Worm (Caenorhabditis elegans) whole organism, young adult: ENCODE data around the gene gpdh-2.

Experiments used
- C17E4.6 ChIP-seq: fragments of 200-800 bp; sonication (Bioruptor generic); IDR thresholded peaks from 2 replicates; pipeline ENCODE4 v1.3.6; 2022; ENCODE audit warnings: missing genetic modification reagents, missing genetic modification characterization, missing compliant biosample characterization
- F10E7.11 ChIP-seq: sonication (generic microtip); optimal IDR thresholded peaks from 2 replicates; lab custom pipeline; 2017; ENCODE audit warnings: mild to moderate bottlenecking, missing genetic modification characterization, moderate library complexity, missing compliant biosample characterization
- F23B12.7 ChIP-seq: sonication (generic microtip); optimal IDR thresholded peaks from 2 replicates; lab custom pipeline; 2017; ENCODE audit warnings: missing genetic modification characterization, mild to moderate bottlenecking, missing compliant biosample characterization, antibody characterized with exemption, moderate library complexity; ENCODE audit not compliant: insufficient read depth
- F33H1.4 ChIP-seq: fragments of 200-800 bp; sonication (Bioruptor generic); IDR thresholded peaks from 2 replicates; pipeline ENCODE4 v1.3.6; 2022; ENCODE audit warnings: missing genetic modification reagents, missing genetic modification characterization, missing compliant biosample characterization
- F37B4.10 ChIP-seq: fragments of 200-800 bp; sonication (Bioruptor generic); IDR thresholded peaks from 2 replicates; pipeline ENCODE4 v1.3.6; 2022; ENCODE audit warnings: missing genetic modification characterization, missing compliant biosample characterization
- F49E8.2 ChIP-seq: sonication (generic microtip); optimal IDR thresholded peaks from 3 replicates; lab custom pipeline; 2017; ENCODE audit warnings: missing genetic modification characterization, mild to moderate bottlenecking, missing compliant biosample characterization, antibody characterized with exemption, moderate library complexity; ENCODE audit not compliant: insufficient read depth
- F57A8.1 ChIP-seq: fragments of 200-800 bp; sonication (Bioruptor generic); optimal IDR thresholded peaks from 2 replicates; lab custom pipeline; 2018; ENCODE audit warnings: mild to moderate bottlenecking, missing genetic modification characterization, moderate library complexity, missing compliant biosample characterization
- F57C9.4 ChIP-seq: sonication (generic microtip); optimal IDR thresholded peaks from 2 replicates; lab custom pipeline; 2017; ENCODE audit warnings: mild to moderate bottlenecking, missing genetic modification characterization, missing compliant biosample characterization
- K12H6.12 ChIP-seq: fragments of 200-800 bp; sonication (Bioruptor generic); optimal IDR thresholded peaks from 2 replicates; lab custom pipeline; 2018; ENCODE audit warnings: mild to moderate bottlenecking, missing genetic modification characterization, missing compliant biosample characterization
- Y53G8AR.9 ChIP-seq: fragments of 200-800 bp; sonication (Bioruptor generic); conservative IDR thresholded peaks from 2 replicates; pipeline ENCODE4 v1.3.6; 2022; ENCODE audit warnings: missing genetic modification reagents, missing genetic modification characterization, missing compliant biosample characterization
- Y79H2A.3 ChIP-seq: fragments of 200-800 bp; sonication (Bioruptor generic); conservative IDR thresholded peaks from 2 replicates; pipeline ENCODE4 v1.3.6; 2022; ENCODE audit warnings: missing genetic modification reagents, missing genetic modification characterization, missing compliant biosample characterization
- ZK185.1 ChIP-seq: sonication (generic microtip); optimal IDR thresholded peaks from 2 replicates; lab custom pipeline; 2016; ENCODE audit warnings: mild to moderate bottlenecking, missing genetic modification characterization, missing compliant biosample characterization; ENCODE audit not compliant: poor library complexity, severe bottlenecking
- ama-1 ChIP-seq, 3 experiments: fragments of 150-350 bp in 1 of 3; sonication (generic microtip) in 2 of 3; optimal IDR thresholded peaks; 2 replicates each; lab custom pipeline; 2014 to 2018; ENCODE audit warnings: missing biosample characterization in 2 of 3, missing genetic modification characterization in 2 of 3, missing genetic modification reagents in 2 of 3
- aptf-3 ChIP-seq: fragments of 200-800 bp; sonication (Bioruptor generic); IDR thresholded peaks from 2 replicates; pipeline ENCODE4 v1.3.6; 2022; ENCODE audit warnings: missing genetic modification characterization, missing compliant biosample characterization
- attf-6 ChIP-seq: fragments of 200-800 bp; sonication (Bioruptor generic); IDR thresholded peaks from 2 replicates; pipeline ENCODE4 v1.3.6; 2022; ENCODE audit warnings: missing genetic modification reagents, missing genetic modification characterization, missing compliant biosample characterization
- ccch-3 ChIP-seq: fragments of 200-800 bp; sonication (Bioruptor generic); optimal IDR thresholded peaks from 2 replicates; lab custom pipeline; 2018; ENCODE audit warnings: mild to moderate bottlenecking, missing genetic modification characterization, missing compliant biosample characterization
- ceh-100 ChIP-seq: fragments of 200-800 bp; sonication (Bioruptor generic); IDR thresholded peaks from 2 replicates; pipeline ENCODE4 v1.3.6; 2022; ENCODE audit warnings: missing genetic modification reagents, missing genetic modification characterization, missing compliant biosample characterization
- ceh-79 ChIP-seq: sonication (generic microtip); optimal IDR thresholded peaks from 2 replicates; lab custom pipeline; 2017; ENCODE audit warnings: mild to moderate bottlenecking, missing genetic modification characterization, missing compliant biosample characterization
- ceh-91 ChIP-seq: fragments of 200-800 bp; sonication (Bioruptor generic); IDR thresholded peaks from 2 replicates; pipeline ENCODE4 v1.3.6; 2022; ENCODE audit warnings: missing genetic modification reagents, missing genetic modification characterization, missing compliant biosample characterization
- chd-7 ChIP-seq: sonication (generic microtip); optimal IDR thresholded peaks from 2 replicates; lab custom pipeline; 2016; ENCODE audit warnings: mild to moderate bottlenecking, missing genetic modification characterization, moderate library complexity, missing compliant biosample characterization
- die-1 ChIP-seq: sonication (generic microtip); optimal IDR thresholded peaks from 2 replicates; lab custom pipeline; 2016; ENCODE audit warnings: missing genotype, mild to moderate bottlenecking, missing genetic modification characterization, missing compliant biosample characterization
- dox-1 ChIP-seq: fragments of 200-800 bp; sonication (Bioruptor generic); IDR thresholded peaks from 2 replicates; pipeline ENCODE4 v1.3.6; 2022; ENCODE audit warnings: missing genetic modification reagents, missing genetic modification characterization, missing compliant biosample characterization
- dpl-1 ChIP-seq: fragments of 150-350 bp; optimal IDR thresholded peaks from 2 replicates; lab custom pipeline; 2014; ENCODE audit warnings: missing biosample characterization, missing genetic modification reagents, missing genetic modification characterization
- hlh-12 ChIP-seq: sonication (generic microtip); optimal IDR thresholded peaks from 2 replicates; lab custom pipeline; 2016; ENCODE audit warnings: missing genetic modification characterization, missing compliant biosample characterization
- hlh-26 ChIP-seq: fragments of 200-800 bp; sonication (Bioruptor generic); conservative IDR thresholded peaks from 2 replicates; pipeline ENCODE4 v1.3.6; 2022; ENCODE audit warnings: missing genetic modification reagents, missing genetic modification characterization, missing compliant biosample characterization
- hmg-20 ChIP-seq: fragments of 200-800 bp; sonication (Bioruptor generic); IDR thresholded peaks from 2 replicates; pipeline ENCODE4 v1.3.6; 2022; ENCODE audit warnings: missing genetic modification reagents, missing genetic modification characterization, missing compliant biosample characterization
- let-526 ChIP-seq: fragments of 200-800 bp; sonication (Bioruptor generic); IDR thresholded peaks from 2 replicates; pipeline ENCODE4 v1.3.6; 2022; ENCODE audit warnings: missing genetic modification reagents, missing genetic modification characterization, missing compliant biosample characterization
- madf-3 ChIP-seq: fragments of 200-800 bp; sonication (Bioruptor generic); IDR thresholded peaks from 2 replicates; pipeline ENCODE4 v1.3.6; 2022; ENCODE audit warnings: missing genetic modification reagents, missing genetic modification characterization, missing compliant biosample characterization
- madf-6 ChIP-seq: fragments of 200-800 bp; sonication (Bioruptor generic); IDR thresholded peaks from 2 replicates; pipeline ENCODE4 v1.3.6; 2022; ENCODE audit warnings: missing genetic modification reagents, missing genetic modification characterization, missing compliant biosample characterization
- mes-4 ChIP-seq: sonication (generic microtip); optimal IDR thresholded peaks from 2 replicates; lab custom pipeline; 2016; ENCODE audit warnings: missing genotype, missing genetic modification characterization, missing compliant biosample characterization
- nfya-1 ChIP-seq: sonication (generic microtip); optimal IDR thresholded peaks from 2 replicates; lab custom pipeline; 2017; ENCODE audit warnings: antibody characterized with exemption, missing compliant biosample characterization, missing genetic modification characterization, borderline replicate concordance; ENCODE audit not compliant: insufficient read depth
- nfya-2 ChIP-seq: fragments of 200-800 bp; sonication (Bioruptor generic); IDR thresholded peaks from 2 replicates; pipeline ENCODE4 v1.3.6; 2022; ENCODE audit warnings: missing genetic modification reagents, missing genetic modification characterization, missing compliant biosample characterization
- nfyb-1 ChIP-seq: fragments of 200-800 bp; sonication (Bioruptor generic); IDR thresholded peaks from 2 replicates; pipeline ENCODE4 v1.3.6; 2022; ENCODE audit warnings: missing genetic modification reagents, missing genetic modification characterization, missing compliant biosample characterization
- nhr-80 ChIP-seq: sonication (generic microtip); optimal IDR thresholded peaks from 2 replicates; lab custom pipeline; 2016; ENCODE audit warnings: missing genetic modification characterization, missing compliant biosample characterization
- pha-4 ChIP-seq: fragments of 150-350 bp; sonication (generic microtip); optimal IDR thresholded peaks from 2 replicates; lab custom pipeline; 2014; ENCODE audit warnings: missing biosample characterization, missing genetic modification reagents, missing genetic modification characterization
- rcor-1 ChIP-seq: fragments of 200-800 bp; sonication (Bioruptor generic); IDR thresholded peaks from 2 replicates; pipeline ENCODE4 v1.3.6; 2022; ENCODE audit warnings: missing genetic modification reagents, missing genetic modification characterization, missing compliant biosample characterization
- sdz-38 ChIP-seq: sonication (generic microtip); optimal IDR thresholded peaks from 2 replicates; lab custom pipeline; 2016; ENCODE audit warnings: missing genotype, missing genetic modification characterization, missing compliant biosample characterization
- sea-2 ChIP-seq: fragments of 200-800 bp; sonication (Bioruptor generic); IDR thresholded peaks from 2 replicates; pipeline ENCODE4 v1.3.6; 2022; ENCODE audit warnings: missing genetic modification characterization, missing compliant biosample characterization
- tbp1 ChIP-seq: fragments of 200-800 bp; sonication (Bioruptor generic); optimal IDR thresholded peaks from 2 replicates; lab custom pipeline; 2018; ENCODE audit warnings: mild to moderate bottlenecking, missing genetic modification characterization, missing compliant biosample characterization
- tbx-9 ChIP-seq: sonication (generic microtip); optimal IDR thresholded peaks from 2 replicates; lab custom pipeline; 2016; ENCODE audit warnings: borderline replicate concordance, missing genetic modification characterization, inconsistent platforms, missing compliant biosample characterization
- tlf-1 ChIP-seq: fragments of 200-800 bp; sonication (Bioruptor generic); optimal IDR thresholded peaks from 2 replicates; lab custom pipeline; 2018; ENCODE audit warnings: mild to moderate bottlenecking, missing genetic modification characterization, missing compliant biosample characterization
- unc-62 ChIP-seq: fragments of 150-350 bp; optimal IDR thresholded peaks from 2 replicates; lab custom pipeline; 2014; ENCODE audit warnings: missing biosample characterization, missing genetic modification reagents, missing genetic modification characterization
- zfh-2 ChIP-seq: fragments of 200-800 bp; sonication (Bioruptor generic); conservative IDR thresholded peaks from 2 replicates; pipeline ENCODE4 v1.3.6; 2022; ENCODE audit warnings: missing genetic modification reagents, missing genetic modification characterization, missing compliant biosample characterization
- ztf-25 ChIP-seq: fragments of 200-800 bp; sonication (Bioruptor generic); IDR thresholded peaks from 2 replicates; pipeline ENCODE4 v1.3.6; 2022; ENCODE audit warnings: missing genetic modification reagents, missing genetic modification characterization, missing compliant biosample characterization

Gene gpdh-2

ce11 chrIII:9825073-9825828 is 33.7 kb downstream of the gpdh-2 start, which contains the start of gene ZK632.9 (continued):
- TF ChIP-seq pha-4 (peak; percentile 23), ceh-91 (GFP tag; lab: Robert Waterston, UW) (0 out of 2 replicates have a peak, but pooled peaks have one; percentile 10), ZK185.1 (tag; lab: Kevin White, UChicago) (no peak), tbx-9 (tag; lab: Kevin White, UChicago) (peak; percentile 58), tbp1 (peak; percentile 14), ama-1 (optimal IDR thresholded peaks at IDR 0.05; lab: Kevin White, UChicago) (peak; percentile 70), ama-1 (GFP tag; optimal IDR thresholded peaks at IDR 0.05; lab: Kevin White, UChicago) (no peak)
- TF ChIP-seq, all 124 proteins: peak for 20

- TF ChIP-seq nfya-1 (tag; lab: Kevin White, UChicago) (no peak), F49E8.2 (tag; lab: Kevin White, UChicago) (no peak), K12H6.12 (tag; lab: Kevin White, UChicago) (no peak), ceh-91 (GFP tag; lab: Robert Waterston, UW) (0 out of 2 replicates have a peak, but pooled peaks have one; percentile 36), hmg-20 (GFP tag; lab: Robert Waterston, UW) (no peak), unc-62 (GFP tag; lab: Kevin White, UChicago) (no peak), madf-6 (peak; percentile 35; the same call in 1 of the 2 replicates), ceh-79 (tag; lab: Kevin White, UChicago) (no peak), F23B12.7 (tag; lab: Kevin White, UChicago) (no peak), nfyb-1 (GFP tag; lab: Robert Waterston, UW) (0 out of 2 replicates have a peak, but pooled peaks have one; percentile 58), F33H1.4 (GFP tag; lab: Robert Waterston, UW) (no peak), nfya-2 (GFP tag; lab: Robert Waterston, UW) (no peak), die-1 (tag; lab: Kevin White, UChicago) (no peak), attf-6 (GFP tag; lab: Robert Waterston, UW) (no peak; the same call in 1 of the 2 replicates), sea-2 (GFP tag; lab: Robert Waterston, UW) (no peak), F10E7.11 (tag; lab: Kevin White, UChicago) (no peak), tlf-1 (GFP tag; lab: Kevin White, UChicago) (peak; percentile 82), tbx-9 (tag; lab: Kevin White, UChicago) (no peak), zfh-2 (GFP tag; lab: Robert Waterston, UW) (no peak), sdz-38 (tag; lab: Kevin White, UChicago) (no peak), nhr-80 (tag; lab: Kevin White, UChicago) (no peak), hlh-26 (no peak), chd-7 (peak; percentile 64), ccch-3 (GFP tag; lab: Kevin White, UChicago) (no peak), F57C9.4 (tag; lab: Kevin White, UChicago) (no peak), F57A8.1 (GFP tag; lab: Kevin White, UChicago) (no peak), ztf-25 (no peak), ceh-100 (GFP tag; lab: Robert Waterston, UW) (0 out of 2 replicates have a peak, but pooled peaks have one; percentile 35), C17E4.6 (GFP tag; lab: Robert Waterston, UW) (no peak), hlh-12 (tag; lab: Kevin White, UChicago) (no peak), madf-3 (GFP tag; lab: Robert Waterston, UW) (peak; percentile 49; the same call in 1 of the 2 replicates), dpl-1 (no peak), rcor-1 (GFP tag; lab: Robert Waterston, UW) (peak; percentile 18; the same call in 1 of the 2 replicates), mes-4 (no peak), F37B4.10 (GFP tag; lab: Robert Waterston, UW) (no peak), aptf-3 (GFP tag; lab: Robert Waterston, UW) (no peak), dox-1 (GFP tag; lab: Robert Waterston, UW) (no peak), let-526 (GFP tag; lab: Robert Waterston, UW) (no peak), Y79H2A.3 (GFP tag; lab: Robert Waterston, UW) (no peak), Y53G8AR.9 (GFP tag; lab: Robert Waterston, UW) (peak; percentile 90; the same call in 1 of the 2 replicates)
Measured at ce11 chrIII:9824330-9824934, 34.6 kb downstream of the gpdh-2 start, which contains the start of gene lin-52. Gene lin-52 (minus strand): TSS chrIII:9824750.
